Fruit fly (Drosophila melanogaster): ENCODE results near the gene CG2225.

The CG2225 gene

dm6 chr2L:21677480-21677930 is at the start of gene CG2225:
CG2225 (minus strand) TSS chr2L:21677530.
- TF ChIP-seq CG3919 (GFP tag; optimal IDR thresholded peaks at IDR 0.05) = no peak
- TF ChIP-seq achi (GFP tag; optimal IDR thresholded peaks at IDR 0.05) = peak; percentile 15

dm6 chr2L:21726097-21726496 is 48.8 kb upstream of the CG2225 start:
- TF ChIP-seq Ets21C (GFP tag; optimal IDR thresholded peaks at IDR 0.05) = no peak

dm6 chr2L:21689368-21689767 is 12.0 kb upstream of the CG2225 start:
- no peak for TF ChIP-seq fd85E (GFP tag; optimal IDR thresholded peaks at IDR 0.05)
- no peak for TF ChIP-seq Smox (GFP tag; optimal IDR thresholded peaks at IDR 0.05)
- no peak for TF ChIP-seq CG10631 (GFP tag; optimal IDR thresholded peaks at IDR 0.05)
- TF ChIP-seq Hr38 (GFP tag; optimal IDR thresholded peaks at IDR 0.05) = no peak
- TF ChIP-seq CG6808 (GFP tag; optimal IDR thresholded peaks at IDR 0.05) = no peak
- no peak for TF ChIP-seq CG3032 (tag; optimal IDR thresholded peaks at IDR 0.05)
- no peak for TF ChIP-seq spab (GFP tag; optimal IDR thresholded peaks at IDR 0.05)
- no peak for TF ChIP-seq vri (GFP tag; optimal IDR thresholded peaks at IDR 0.05)
- TF ChIP-seq esn (GFP tag; optimal IDR thresholded peaks at IDR 0.05) = no peak
- TF ChIP-seq CG34406 (GFP tag; optimal IDR thresholded peaks at IDR 0.05) = no peak
- no peak for TF ChIP-seq CG6163 (GFP tag; IDR thresholded peaks at IDR 0.05)
- no peak for TF ChIP-seq pdm3 (GFP tag; optimal IDR thresholded peaks at IDR 0.05)

dm6 chr2L:21683768-21684225 is 6.5 kb upstream of the CG2225 start, which contains the start of gene nolo:
nolo (plus strand) TSS chr2L:21684106.
- peak; percentile 87 for TF ChIP-seq CG6276 (GFP tag; optimal IDR thresholded peaks at IDR 0.05)
- no peak for TF ChIP-seq Eip75B (GFP tag; optimal IDR thresholded peaks at IDR 0.05)
- no peak for TF ChIP-seq Sox14 (GFP tag; optimal IDR thresholded peaks at IDR 0.05)
- TF ChIP-seq Ets21C (GFP tag; optimal IDR thresholded peaks at IDR 0.05) = no peak
- no peak for TF ChIP-seq Sox15 (GFP tag; optimal IDR thresholded peaks at IDR 0.05)
- TF ChIP-seq Gug (GFP tag; IDR thresholded peaks at IDR 0.05) = no peak
- TF ChIP-seq Hr4 (GFP tag; optimal IDR thresholded peaks at IDR 0.05) = no peak
- TF ChIP-seq Blimp-1 (GFP tag; optimal IDR thresholded peaks at IDR 0.05) = no peak

dm6 chr2L:21683053-21683767 is 5.9 kb upstream of the CG2225 start:
- TF ChIP-seq Hr4 (GFP tag; optimal IDR thresholded peaks at IDR 0.05) (peak; percentile 3), Sox15 (GFP tag; optimal IDR thresholded peaks at IDR 0.05) (no peak)

dm6 chr2L:21681322-21682268 is 4.3 kb upstream of the CG2225 start, which contains the start of gene eEF2:
eEF2 (minus strand) TSS chr2L:21682164.
- TF ChIP-seq pdm3 (GFP tag; optimal IDR thresholded peaks at IDR 0.05) (peak; percentile 58), Hr4 (GFP tag; optimal IDR thresholded peaks at IDR 0.05) (peak; percentile 54), dac (GFP tag; optimal IDR thresholded peaks at IDR 0.05) (peak; percentile 10), esn (GFP tag; optimal IDR thresholded peaks at IDR 0.05) (peak; percentile 81), Ets96B (tag; optimal IDR thresholded peaks at IDR 0.05) (peak; percentile 22), Eip75B (GFP tag; optimal IDR thresholded peaks at IDR 0.05) (peak; percentile 62), CG8119 (GFP tag; IDR thresholded peaks at IDR 0.05) (no peak), eg (GFP tag; IDR thresholded peaks at IDR 0.05) (peak; percentile 70; the same call in 2 of the 3 replicates), CG16779 (tag; optimal IDR thresholded peaks at IDR 0.05) (peak; percentile 39), Hr38 (GFP tag; optimal IDR thresholded peaks at IDR 0.05) (no peak), topi (GFP tag; optimal IDR thresholded peaks at IDR 0.05) (peak; percentile 68), CG32006 (GFP tag; optimal IDR thresholded peaks at IDR 0.05) (peak; percentile 8), CG8632 (GFP tag; optimal IDR thresholded peaks at IDR 0.05) (peak; percentile 57), fd85E (GFP tag; optimal IDR thresholded peaks at IDR 0.05) (peak; percentile 68), Ets21C (GFP tag; optimal IDR thresholded peaks at IDR 0.05) (peak; percentile 11), CG15336 (GFP tag; IDR thresholded peaks at IDR 0.05) (0 out of 2 replicates have a peak, but pooled peaks have one; percentile 33), CG10631 (GFP tag; optimal IDR thresholded peaks at IDR 0.05) (peak; percentile 12), svp (GFP tag) (peak; percentile 92), CG8319 (GFP tag; optimal IDR thresholded peaks at IDR 0.05) (peak; percentile 28), ss (GFP tag; optimal IDR thresholded peaks at IDR 0.05) (peak; percentile 77 to 85), CG11294 (GFP tag; IDR thresholded peaks at IDR 0.05) (no peak; the same call in 1 of the 2 replicates), salr (GFP tag; optimal IDR thresholded peaks at IDR 0.05) (no peak), CG6276 (GFP tag; optimal IDR thresholded peaks at IDR 0.05) (no peak), CG34406 (GFP tag; optimal IDR thresholded peaks at IDR 0.05) (peak; percentile 63), Met (GFP tag; optimal IDR thresholded peaks at IDR 0.05) (peak; percentile 63)
